Worm (Caenorhabditis elegans): ENCODE data around the gene letm-1.

The letm-1 gene

DNA sequence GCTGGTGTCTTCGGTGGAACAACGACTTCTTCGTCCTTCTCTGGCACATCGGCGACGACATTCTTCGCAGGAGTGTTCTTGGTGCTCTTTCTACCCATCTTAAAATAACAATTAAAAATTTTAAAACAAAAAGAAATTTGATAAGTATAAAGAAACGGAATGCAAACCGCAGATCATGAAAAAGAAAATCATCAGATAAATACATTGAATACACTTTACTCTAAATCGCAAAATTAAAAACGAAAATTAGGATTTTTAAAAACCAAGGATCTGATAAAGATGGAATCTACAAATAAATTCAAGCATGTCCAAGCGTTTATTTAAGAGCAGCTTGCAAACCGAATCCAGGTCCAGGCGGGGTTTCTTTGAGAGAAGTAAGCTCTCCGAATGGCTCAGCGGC lies 36.6 kb upstream of the letm-1 start, which contains the start of gene F53F4.11:
Gene F53F4.11, minus strand, starts transcription at position 101 of the 400 bp plus-strand sequence.
- TF ChIP-seq unc-62 (GFP tag; optimal IDR thresholded peaks at IDR 0.05) (no peak), snpc-4 (tag; optimal IDR thresholded peaks at IDR 0.05) (no peak), ztf-11 (tag; optimal IDR thresholded peaks at IDR 0.05) (no peak), ceh-83 (GFP tag; optimal IDR thresholded peaks at IDR 0.05) (no peak), nhr-12 (tag; optimal IDR thresholded peaks at IDR 0.05) (no peak), hlh-1 (tag; optimal IDR thresholded peaks at IDR 0.05) (no peak), flh-1 (GFP tag; optimal IDR thresholded peaks at IDR 0.05) (no peak), elt-1 (tag; optimal IDR thresholded peaks at IDR 0.05; ENCODE audit: borderline replicate concordance, insufficient read depth) (no peak), mep-1 (tag; optimal IDR thresholded peaks at IDR 0.05) (no peak), blmp-1 (tag; optimal IDR thresholded peaks at IDR 0.05) (no peak), ceh-43 (GFP tag; optimal IDR thresholded peaks at IDR 0.05) (no peak), zip-8 (tag; optimal IDR thresholded peaks at IDR 0.05) (no peak), pha-4 (tag; optimal IDR thresholded peaks at IDR 0.05) (no peak)

DNA sequence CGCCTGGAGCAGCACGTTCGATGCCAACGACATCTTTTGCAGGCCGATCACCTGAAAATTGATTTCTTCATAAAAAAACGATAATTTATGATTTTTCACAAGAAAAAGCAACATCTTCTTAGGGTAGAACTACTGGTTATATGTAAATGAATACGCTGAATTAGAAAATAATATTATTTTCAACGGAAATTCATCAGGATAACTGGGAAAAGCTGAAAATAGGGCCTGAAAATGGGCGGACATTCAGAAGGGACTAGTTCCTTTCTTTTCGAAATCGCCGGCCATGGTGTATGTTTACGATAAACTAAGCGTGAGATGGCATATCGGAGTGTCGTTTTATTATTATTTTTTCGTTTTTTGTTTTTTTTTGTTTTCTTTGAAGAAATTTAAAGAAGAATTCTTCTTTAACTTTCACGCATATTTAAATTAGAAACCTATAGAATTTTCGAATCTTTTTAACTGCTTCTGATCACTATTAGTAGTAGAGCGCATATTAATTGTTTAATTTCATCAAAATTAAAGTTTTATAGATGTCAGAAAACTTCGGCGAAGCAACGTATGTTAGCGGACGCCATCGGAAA lies 35.5 kb upstream of the letm-1 start, which contains the start of the genes nduv-2 and F53F4.12:
Gene nduv-2, minus strand, starts transcription at position 51 of the 581 bp plus-strand sequence.
Gene F53F4.12, plus strand, starts transcription at position 531 of the 581 bp plus-strand sequence.
- TF ChIP-seq nhr-28 (tag; optimal IDR thresholded peaks at IDR 0.05) (no peak), nhr-12 (tag; optimal IDR thresholded peaks at IDR 0.05) (no peak), ces-1 (GFP tag; optimal IDR thresholded peaks at IDR 0.05) (no peak), tbx-8 (GFP tag; optimal IDR thresholded peaks at IDR 0.05) (no peak), snpc-4 (tag; optimal IDR thresholded peaks at IDR 0.05) (no peak), nhr-2 (tag; optimal IDR thresholded peaks at IDR 0.05) (no peak), ztf-11 (tag; optimal IDR thresholded peaks at IDR 0.05) (no peak), cnd-1 (tag; optimal IDR thresholded peaks at IDR 0.05) (no peak), ham-2 (GFP tag; optimal IDR thresholded peaks at IDR 0.05) (no peak), unc-120 (tag; optimal IDR thresholded peaks at IDR 0.05; ENCODE audit: poor library complexity, severe bottlenecking) (no peak), lin-13 (tag; optimal IDR thresholded peaks at IDR 0.05) (no peak), elt-3 (tag; optimal IDR thresholded peaks at IDR 0.05) (no peak), unc-39 (tag; optimal IDR thresholded peaks at IDR 0.05) (no peak), hlh-1 (tag; optimal IDR thresholded peaks at IDR 0.05) (no peak), bed-3 (GFP tag; optimal IDR thresholded peaks at IDR 0.05) (no peak)

DNA sequence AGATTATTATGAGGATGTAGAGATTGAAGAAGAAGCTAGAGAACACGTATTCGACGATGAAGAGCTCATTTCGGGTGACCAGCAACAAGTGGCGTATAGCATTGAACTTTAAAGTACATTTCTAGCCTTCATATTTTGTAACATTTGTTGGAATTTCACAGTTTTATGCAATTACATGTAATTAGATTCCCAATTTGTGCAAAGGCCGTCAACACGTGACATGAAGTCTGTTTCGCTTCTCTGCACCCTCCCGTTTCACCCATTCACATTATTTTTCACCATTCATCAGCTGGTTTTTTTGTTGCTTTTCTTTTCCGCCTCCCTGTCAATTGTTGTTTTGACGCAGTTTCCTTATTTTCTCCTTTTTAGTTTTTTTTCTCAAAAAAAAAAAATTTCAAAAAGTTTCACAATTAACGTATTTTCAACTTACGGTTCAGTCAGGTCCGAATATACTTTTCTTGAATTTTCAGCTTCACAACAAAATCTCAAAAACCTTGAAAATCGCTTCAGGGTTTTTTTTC lies 33.9 kb upstream of the letm-1 start, which contains the start of gene sde-2:
Gene sde-2, plus strand, starts transcription at position 471 of the 521 bp plus-strand sequence.
- TF ChIP-seq ceh-83 (GFP tag; optimal IDR thresholded peaks at IDR 0.05) (no peak), ceh-39 (tag; optimal IDR thresholded peaks at IDR 0.05) (no peak), mab-5 (tag; optimal IDR thresholded peaks at IDR 0.05) (no peak), ces-1 (GFP tag; optimal IDR thresholded peaks at IDR 0.05) (peak; percentile 82), flh-1 (GFP tag; optimal IDR thresholded peaks at IDR 0.05) (no peak), mep-1 (tag; optimal IDR thresholded peaks at IDR 0.05) (no peak), snpc-4 (tag; optimal IDR thresholded peaks at IDR 0.05) (no peak)

DNA sequence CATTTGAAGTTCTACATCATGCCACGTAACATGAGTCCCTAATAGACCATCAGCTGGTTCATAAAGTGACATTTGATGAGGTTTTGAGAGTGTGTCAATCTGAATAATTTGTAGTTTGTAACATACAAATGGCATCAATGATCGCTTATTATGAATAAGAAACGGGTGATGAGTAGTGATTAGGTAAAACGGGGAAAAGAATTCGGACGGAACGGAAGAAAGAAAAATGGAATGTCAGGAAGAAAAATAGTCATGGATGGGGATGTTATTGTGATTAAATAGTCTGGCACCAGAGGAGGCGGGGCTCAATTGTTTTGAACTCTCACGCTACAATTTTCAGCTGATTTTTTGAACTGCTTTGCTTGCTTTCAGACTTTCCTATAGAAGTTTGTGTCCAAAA lies 26.9 kb upstream of the letm-1 start, which contains the start of gene H37A05.2:
Gene H37A05.2, minus strand, starts transcription at position 101 of the 400 bp plus-strand sequence.
- TF ChIP-seq M03D4.4 (tag; optimal IDR thresholded peaks at IDR 0.05) (no peak), elt-3 (tag; optimal IDR thresholded peaks at IDR 0.05) (no peak), mls-2 (tag; optimal IDR thresholded peaks at IDR 0.05) (no peak), mab-5 (tag; optimal IDR thresholded peaks at IDR 0.05) (no peak), zip-8 (tag; optimal IDR thresholded peaks at IDR 0.05) (no peak), ceh-39 (tag; optimal IDR thresholded peaks at IDR 0.05) (no peak), nhr-2 (tag; optimal IDR thresholded peaks at IDR 0.05) (no peak), unc-120 (tag; optimal IDR thresholded peaks at IDR 0.05; ENCODE audit: poor library complexity, severe bottlenecking) (no peak), nhr-28 (tag; optimal IDR thresholded peaks at IDR 0.05) (no peak), blmp-1 (tag; optimal IDR thresholded peaks at IDR 0.05) (no peak), hlh-1 (tag; optimal IDR thresholded peaks at IDR 0.05) (no peak), ceh-83 (GFP tag; optimal IDR thresholded peaks at IDR 0.05) (no peak), snpc-4 (tag; optimal IDR thresholded peaks at IDR 0.05) (no peak), bed-3 (GFP tag; optimal IDR thresholded peaks at IDR 0.05) (no peak), unc-39 (tag; optimal IDR thresholded peaks at IDR 0.05) (no peak), cnd-1 (tag; optimal IDR thresholded peaks at IDR 0.05) (no peak), nhr-76 (tag; optimal IDR thresholded peaks at IDR 0.05) (no peak), lsy-2 (tag; optimal IDR thresholded peaks at IDR 0.05) (no peak)

DNA sequence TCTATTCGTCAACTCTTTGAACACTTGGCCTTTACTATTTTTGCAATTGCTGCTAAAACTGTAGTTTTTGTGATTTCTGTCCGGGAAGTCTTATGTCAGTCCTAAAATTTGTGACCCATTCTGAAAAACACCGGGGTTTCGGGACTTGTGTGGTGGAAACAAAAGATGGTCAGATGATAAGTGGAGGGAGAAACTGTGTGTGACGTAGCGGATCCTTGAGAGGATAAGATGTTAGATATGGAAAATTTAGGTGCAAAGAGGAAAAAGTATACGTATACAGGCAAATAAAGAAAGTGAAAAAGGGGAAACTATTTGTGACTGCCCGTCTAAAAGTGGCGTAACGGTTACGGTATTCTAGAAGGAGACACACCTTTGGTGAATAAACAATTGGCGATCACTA lies 24.6 kb upstream of the letm-1 start:
- TF ChIP-seq tbx-8 (GFP tag; optimal IDR thresholded peaks at IDR 0.05), result no peak
- no peak for TF ChIP-seq bed-3 (GFP tag; optimal IDR thresholded peaks at IDR 0.05)
- no peak for TF ChIP-seq sem-2 (GFP tag; optimal IDR thresholded peaks at IDR 0.05)
- TF ChIP-seq lsy-2 (tag; optimal IDR thresholded peaks at IDR 0.05), result no peak
- TF ChIP-seq sptf-1 (tag; optimal IDR thresholded peaks at IDR 0.05), result no peak
- TF ChIP-seq elt-1 (tag; optimal IDR thresholded peaks at IDR 0.05; ENCODE audit: borderline replicate concordance, insufficient read depth), result peak; percentile 71
- TF ChIP-seq ceh-43 (GFP tag; optimal IDR thresholded peaks at IDR 0.05), result no peak
- TF ChIP-seq ham-2 (GFP tag; optimal IDR thresholded peaks at IDR 0.05), result no peak
- no peak for TF ChIP-seq lin-13 (tag; optimal IDR thresholded peaks at IDR 0.05)

Data from whole organism, mixed stage, embryonic.